Fruit fly (Drosophila melanogaster): ENCODE data around the gene pst.

DNA sequence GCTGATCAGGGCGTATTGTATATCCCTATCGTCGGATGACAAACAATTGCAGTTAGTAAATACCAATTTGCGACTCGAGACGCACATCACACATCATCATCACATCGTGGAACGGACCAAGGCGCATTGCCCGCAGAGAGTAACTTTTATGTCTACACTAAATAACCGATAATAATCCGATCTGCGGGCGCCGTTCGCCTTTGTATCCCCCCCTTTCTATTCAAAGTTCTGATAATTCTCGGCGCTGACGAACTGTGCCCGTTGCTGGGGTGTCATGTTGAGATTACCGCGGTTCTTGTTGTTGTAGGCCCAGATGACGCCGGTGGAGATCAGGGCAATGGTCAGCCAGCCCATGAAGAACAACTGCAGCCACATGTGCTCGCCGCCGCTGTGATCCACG, 33.4 kb downstream of the pst start:
- TF ChIP-seq usp (GFP tag; optimal IDR thresholded peaks at IDR 0.05) (no peak), pan (optimal IDR thresholded peaks at IDR 0.05) (no peak), psq (optimal IDR thresholded peaks at IDR 0.05) (no peak), CG8478 (optimal IDR thresholded peaks at IDR 0.05) (no peak), EcR (GFP tag; optimal IDR thresholded peaks at IDR 0.05) (no peak), Dll (optimal IDR thresholded peaks at IDR 0.05) (no peak)

Data from whole organism.